Worm (Caenorhabditis elegans): ENCODE results near the gene C17E7.12.

C17E7.12 gene

DNA sequence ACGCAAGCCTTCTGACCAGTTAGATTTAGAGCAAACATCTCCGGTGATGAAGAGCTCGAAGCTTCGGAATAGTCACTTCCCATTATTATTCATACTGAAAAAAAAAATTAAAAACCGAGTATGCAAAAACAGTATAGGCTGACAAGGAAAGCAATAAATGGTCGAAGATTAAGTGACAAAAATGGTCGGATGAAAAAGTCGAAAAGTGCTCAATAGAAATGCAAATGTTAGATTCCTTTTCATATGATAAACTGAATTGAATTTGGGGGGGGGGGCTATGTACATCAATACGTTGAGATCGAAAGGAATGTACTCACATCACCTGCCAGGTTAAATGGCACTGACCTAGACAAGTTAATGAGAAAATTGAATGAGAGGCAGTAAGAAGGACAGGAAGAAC lies 29.0 kb downstream of the C17E7.12 start, which contains the start of gene nhr-187:
Gene nhr-187 (minus strand): TSS at position 101 of the 400 bp plus-strand sequence.
- TF ChIP-seq ceh-28 (tag; optimal IDR thresholded peaks at IDR 0.05) (no peak), cey-2 (tag; optimal IDR thresholded peaks at IDR 0.05; ENCODE audit: borderline replicate concordance, insufficient read depth) (no peak), unc-62 (GFP tag; optimal IDR thresholded peaks at IDR 0.05 in 1 of 2) (peak in 1 of 2 experiments; percentile 25), unc-62 (tag; optimal IDR thresholded peaks at IDR 0.05) (no peak), mes-2 (tag; optimal IDR thresholded peaks at IDR 0.05; ENCODE audit: poor library complexity, severe bottlenecking) (no peak), fos-1 (tag; optimal IDR thresholded peaks at IDR 0.05) (no peak), hlh-30 (tag; optimal IDR thresholded peaks at IDR 0.05; ENCODE audit: insufficient read depth) (no peak)

- TF ChIP-seq dmd-8 (GFP tag; IDR thresholded peaks at IDR 0.05) (no peak), zfp-3 (GFP tag; conservative IDR thresholded peaks at IDR 0.05) (no peak), ztf-7 (tag; optimal IDR thresholded peaks at IDR 0.05) (no peak), daf-16 (GFP tag; optimal IDR thresholded peaks at IDR 0.05) (no peak), daf-16 (tag; optimal IDR thresholded peaks at IDR 0.05) (no peak), egl-27 (tag; optimal IDR thresholded peaks at IDR 0.05) (no peak), nhr-111 (GFP tag; optimal IDR thresholded peaks at IDR 0.05) (no peak)
Measured at ce11 chrV:3860123-3860522, 31.7 kb downstream of the C17E7.12 start, which contains the start of gene nhr-189. Gene nhr-189 (minus strand): TSS chrV:3860243.

DNA sequence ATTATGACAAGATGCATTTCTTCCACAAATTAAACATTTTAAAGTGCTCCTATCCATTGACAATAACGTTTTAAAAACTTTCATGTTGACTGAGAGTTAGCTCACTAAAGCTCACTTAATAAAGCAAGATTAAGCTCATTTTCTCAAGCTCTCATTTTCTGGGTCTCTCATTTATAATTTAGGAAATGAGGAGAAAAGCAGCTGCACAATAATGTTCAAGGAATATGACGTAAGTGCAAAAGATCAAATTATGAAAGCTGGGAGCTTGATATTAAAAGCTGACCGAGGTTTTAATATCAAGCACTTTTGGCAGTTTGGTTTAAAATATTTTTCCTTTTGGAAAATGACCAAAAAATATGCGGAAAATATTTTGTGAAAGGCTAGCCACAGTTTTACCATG lies 34.0 kb downstream of the C17E7.12 start, which contains the start of gene nhr-188:
Gene nhr-188 (minus strand): TSS at position 84 of the 400 bp plus-strand sequence.
- TF ChIP-seq aha-1 (tag) (no peak), set-16 (GFP tag; IDR thresholded peaks at IDR 0.05) (no peak), ceh-28 (tag; optimal IDR thresholded peaks at IDR 0.05) (no peak), tag-97 (GFP tag; IDR thresholded peaks at IDR 0.05) (no peak), tra-1 (GFP tag; IDR thresholded peaks at IDR 0.05) (no peak)

- TF ChIP-seq T20F7.1 (GFP tag; optimal IDR thresholded peaks at IDR 0.05) (no peak), mxl-2 (GFP tag; conservative IDR thresholded peaks at IDR 0.05) (no peak), nhr-11 (tag; optimal IDR thresholded peaks at IDR 0.05) (peak; percentile 8), lin-1 (GFP tag; IDR thresholded peaks at IDR 0.05) (no peak)
Measured at ce11 chrV:3855916-3856315, 35.9 kb downstream of the C17E7.12 start.

DNA sequence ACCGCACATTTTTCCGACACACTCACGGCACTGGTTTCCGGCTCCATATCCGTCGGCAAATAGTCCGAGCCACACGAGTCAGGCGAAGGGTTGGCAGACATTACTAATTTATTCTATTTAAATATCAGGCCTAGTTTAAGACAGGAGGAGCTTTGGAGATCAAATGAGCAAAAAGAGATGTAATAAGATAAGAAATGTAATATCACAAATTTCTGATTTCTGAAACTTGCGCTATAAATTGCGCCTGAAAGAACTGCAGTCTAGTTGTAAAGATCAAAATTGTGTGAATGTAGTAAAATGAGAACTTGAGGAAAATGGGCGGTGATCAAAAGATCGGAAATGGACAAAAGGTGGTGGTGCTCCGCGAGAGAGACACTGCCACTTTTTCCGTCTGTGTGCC lies 37.0 kb downstream of the C17E7.12 start, which contains the start of gene nhr-186:
Gene nhr-186 (minus strand): TSS at position 101 of the 400 bp plus-strand sequence.
- TF ChIP-seq ceh-44 (GFP tag; IDR thresholded peaks at IDR 0.05), result no peak

DNA sequence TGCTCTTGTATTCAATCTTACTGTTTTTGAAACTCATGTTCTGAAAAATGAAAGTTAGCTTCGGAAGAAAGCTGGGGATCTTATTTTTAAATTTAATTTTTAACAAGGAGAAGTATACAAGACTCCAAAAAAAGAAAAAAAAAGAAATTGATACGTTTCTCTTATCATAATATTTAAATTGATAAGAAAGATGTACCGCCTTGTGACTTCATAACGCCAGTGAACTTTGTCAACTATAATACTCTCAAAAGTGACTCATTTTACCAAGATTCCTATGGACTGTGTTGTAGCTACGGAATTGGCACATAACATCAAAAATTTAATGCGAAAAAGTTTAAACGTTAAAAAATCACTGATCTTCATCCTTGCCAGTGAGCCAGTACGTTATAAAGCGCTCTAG lies 40.1 kb downstream of the C17E7.12 start:
- TF ChIP-seq madf-5 (GFP tag; IDR thresholded peaks at IDR 0.05) (no peak), nhr-77 (tag; optimal IDR thresholded peaks at IDR 0.05) (peak; percentile 67), spr-1 (tag; optimal IDR thresholded peaks at IDR 0.05) (no peak), nhr-237 (tag; optimal IDR thresholded peaks at IDR 0.05) (no peak), Y75B8A.6 (GFP tag; IDR thresholded peaks at IDR 0.05) (no peak), hlh-30 (tag; optimal IDR thresholded peaks at IDR 0.05; ENCODE audit: insufficient read depth) (peak; percentile 1), mdt-29 (GFP tag; IDR thresholded peaks at IDR 0.05) (no peak), egl-27 (tag; optimal IDR thresholded peaks at IDR 0.05) (no peak), set-16 (GFP tag; IDR thresholded peaks at IDR 0.05) (no peak), mep-1 (tag; optimal IDR thresholded peaks at IDR 0.05) (no peak), gei-8 (GFP tag; optimal IDR thresholded peaks at IDR 0.05) (no peak), ama-1 (optimal IDR thresholded peaks at IDR 0.05) (no peak), mxl-2 (GFP tag; conservative IDR thresholded peaks at IDR 0.05) (no peak), dmd-6 (GFP tag; IDR thresholded peaks at IDR 0.05) (peak; percentile 80), rbr-2 (tag; optimal IDR thresholded peaks at IDR 0.05) (no peak), F37D6.2 (tag; optimal IDR thresholded peaks at IDR 0.05) (no peak), sdz-12 (GFP tag; optimal IDR thresholded peaks at IDR 0.05) (no peak), tra-1 (GFP tag; IDR thresholded peaks at IDR 0.05) (no peak), daf-8 (GFP tag; IDR thresholded peaks at IDR 0.05) (no peak), skn-1 (tag; optimal IDR thresholded peaks at IDR 0.05) (no peak), ZK546.5 (tag; optimal IDR thresholded peaks at IDR 0.05) (no peak), ztf-7 (tag; optimal IDR thresholded peaks at IDR 0.05) (no peak), lir-3 (tag; optimal IDR thresholded peaks at IDR 0.05) (no peak), attf-4 (tag; optimal IDR thresholded peaks at IDR 0.05) (no peak), hif-1 (tag; optimal IDR thresholded peaks at IDR 0.05) (no peak), nhr-48 (tag; optimal IDR thresholded peaks at IDR 0.05) (no peak)

All from whole organism, L4 larva.